Worm (Caenorhabditis elegans): ENCODE data around the gene K11C4.1.

The K11C4.1 gene

ce11 chrV:6880623-6881022 is 16.2 kb upstream of the K11C4.1 start:
- TF ChIP-seq mls-2 (tag; optimal IDR thresholded peaks at IDR 0.05): peak; percentile 78
- TF ChIP-seq lin-32 (GFP tag; optimal IDR thresholded peaks at IDR 0.05): no peak
- TF ChIP-seq drap-1 (GFP tag; optimal IDR thresholded peaks at IDR 0.05): peak; percentile 33
- no peak for TF ChIP-seq sem-2 (GFP tag; optimal IDR thresholded peaks at IDR 0.05)
- TF ChIP-seq elt-1 (tag; optimal IDR thresholded peaks at IDR 0.05; ENCODE audit: borderline replicate concordance, insufficient read depth): no peak
- TF ChIP-seq snpc-4 (tag; optimal IDR thresholded peaks at IDR 0.05): no peak
- TF ChIP-seq mep-1 (tag; optimal IDR thresholded peaks at IDR 0.05): no peak
- TF ChIP-seq nhr-76 (tag; optimal IDR thresholded peaks at IDR 0.05): no peak
- no peak for TF ChIP-seq tbx-8 (GFP tag; optimal IDR thresholded peaks at IDR 0.05)
- no peak for TF ChIP-seq hlh-1 (tag; optimal IDR thresholded peaks at IDR 0.05)
- TF ChIP-seq flh-1 (GFP tag; optimal IDR thresholded peaks at IDR 0.05): no peak
- TF ChIP-seq ceh-83 (GFP tag; optimal IDR thresholded peaks at IDR 0.05): no peak
- TF ChIP-seq unc-39 (tag; optimal IDR thresholded peaks at IDR 0.05): no peak
- TF ChIP-seq nhr-12 (tag; optimal IDR thresholded peaks at IDR 0.05): no peak
- no peak for TF ChIP-seq mab-5 (tag; optimal IDR thresholded peaks at IDR 0.05)
- TF ChIP-seq blmp-1 (tag; optimal IDR thresholded peaks at IDR 0.05): no peak
- TF ChIP-seq ham-2 (GFP tag; optimal IDR thresholded peaks at IDR 0.05): no peak
- peak; percentile 49 for TF ChIP-seq sptf-1 (tag; optimal IDR thresholded peaks at IDR 0.05)
- TF ChIP-seq lin-13 (tag; optimal IDR thresholded peaks at IDR 0.05): no peak
- TF ChIP-seq lsy-2 (tag; optimal IDR thresholded peaks at IDR 0.05): no peak
- TF ChIP-seq M03D4.4 (tag; optimal IDR thresholded peaks at IDR 0.05): peak; percentile 30
- TF ChIP-seq nhr-28 (tag; optimal IDR thresholded peaks at IDR 0.05): no peak
- no peak for TF ChIP-seq ceh-43 (GFP tag; optimal IDR thresholded peaks at IDR 0.05)
- no peak for TF ChIP-seq ceh-39 (tag; optimal IDR thresholded peaks at IDR 0.05)
- TF ChIP-seq elt-3 (tag; optimal IDR thresholded peaks at IDR 0.05): no peak
- no peak for TF ChIP-seq nhr-2 (tag; optimal IDR thresholded peaks at IDR 0.05)
- TF ChIP-seq pha-4 (tag; optimal IDR thresholded peaks at IDR 0.05): no peak
- TF ChIP-seq ces-1 (GFP tag; optimal IDR thresholded peaks at IDR 0.05): peak; percentile 57
- peak; percentile 20 for TF ChIP-seq cnd-1 (tag; optimal IDR thresholded peaks at IDR 0.05)
- no peak for TF ChIP-seq zip-8 (tag; optimal IDR thresholded peaks at IDR 0.05)
- no peak for TF ChIP-seq nhr-237 (tag; optimal IDR thresholded peaks at IDR 0.05)
- no peak for TF ChIP-seq ztf-11 (tag; optimal IDR thresholded peaks at IDR 0.05)
- no peak for TF ChIP-seq bed-3 (GFP tag; optimal IDR thresholded peaks at IDR 0.05)
- no peak for TF ChIP-seq unc-62 (GFP tag; optimal IDR thresholded peaks at IDR 0.05)
- peak; percentile 35 for TF ChIP-seq unc-120 (tag; optimal IDR thresholded peaks at IDR 0.05; ENCODE audit: poor library complexity, severe bottlenecking)

ce11 chrV:6881038-6881437 is 15.8 kb upstream of the K11C4.1 start, which contains the start of gene unc-70:
Gene unc-70 (plus strand): TSS chrV:6881338.
- TF ChIP-seq unc-62 (GFP tag; optimal IDR thresholded peaks at IDR 0.05) (no peak), ceh-39 (tag; optimal IDR thresholded peaks at IDR 0.05) (no peak), cnd-1 (tag; optimal IDR thresholded peaks at IDR 0.05) (no peak), tbx-8 (GFP tag; optimal IDR thresholded peaks at IDR 0.05) (no peak), elt-3 (tag; optimal IDR thresholded peaks at IDR 0.05) (no peak), unc-120 (tag; optimal IDR thresholded peaks at IDR 0.05; ENCODE audit: poor library complexity, severe bottlenecking) (no peak), mab-5 (tag; optimal IDR thresholded peaks at IDR 0.05) (no peak), bed-3 (GFP tag; optimal IDR thresholded peaks at IDR 0.05) (no peak), blmp-1 (tag; optimal IDR thresholded peaks at IDR 0.05) (no peak), zip-8 (tag; optimal IDR thresholded peaks at IDR 0.05) (no peak)

DNA sequence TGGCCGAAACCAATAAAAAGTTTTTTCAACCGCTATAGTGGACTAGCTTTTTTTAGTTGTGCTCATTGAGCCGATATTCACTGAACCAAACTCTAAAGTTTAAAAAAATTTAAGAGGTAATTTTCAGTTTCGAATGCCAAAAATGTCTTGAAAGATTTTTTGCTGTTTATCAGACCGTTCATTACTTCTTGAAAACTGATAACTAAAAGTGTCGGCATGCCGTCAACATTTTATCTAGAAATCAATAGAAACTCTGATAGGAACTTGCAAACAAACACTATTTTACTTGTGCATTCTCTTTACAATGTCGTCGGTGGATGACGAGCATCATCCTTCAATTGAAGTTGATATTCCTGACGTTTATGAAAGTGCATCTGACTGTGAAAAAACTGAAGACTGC is 15.1 kb upstream of the K11C4.1 start:
- TF ChIP-seq tbx-8 (GFP tag; optimal IDR thresholded peaks at IDR 0.05) (no peak), unc-120 (tag; optimal IDR thresholded peaks at IDR 0.05; ENCODE audit: poor library complexity, severe bottlenecking) (no peak), lin-13 (tag; optimal IDR thresholded peaks at IDR 0.05) (no peak), zip-8 (tag; optimal IDR thresholded peaks at IDR 0.05) (no peak), pha-4 (tag; optimal IDR thresholded peaks at IDR 0.05) (no peak), lin-32 (GFP tag; optimal IDR thresholded peaks at IDR 0.05) (no peak), nhr-76 (tag; optimal IDR thresholded peaks at IDR 0.05) (no peak), nhr-237 (tag; optimal IDR thresholded peaks at IDR 0.05) (no peak), ceh-43 (GFP tag; optimal IDR thresholded peaks at IDR 0.05) (no peak), lsy-2 (tag; optimal IDR thresholded peaks at IDR 0.05) (no peak), cnd-1 (tag; optimal IDR thresholded peaks at IDR 0.05) (no peak), snpc-4 (tag; optimal IDR thresholded peaks at IDR 0.05) (no peak), sptf-1 (tag; optimal IDR thresholded peaks at IDR 0.05) (no peak), mep-1 (tag; optimal IDR thresholded peaks at IDR 0.05) (no peak), flh-1 (GFP tag; optimal IDR thresholded peaks at IDR 0.05) (no peak), ceh-39 (tag; optimal IDR thresholded peaks at IDR 0.05) (no peak)

All from whole organism, mixed stage, embryonic.